Fruit fly (Drosophila melanogaster): ENCODE results near the gene E2f1.

DNA sequence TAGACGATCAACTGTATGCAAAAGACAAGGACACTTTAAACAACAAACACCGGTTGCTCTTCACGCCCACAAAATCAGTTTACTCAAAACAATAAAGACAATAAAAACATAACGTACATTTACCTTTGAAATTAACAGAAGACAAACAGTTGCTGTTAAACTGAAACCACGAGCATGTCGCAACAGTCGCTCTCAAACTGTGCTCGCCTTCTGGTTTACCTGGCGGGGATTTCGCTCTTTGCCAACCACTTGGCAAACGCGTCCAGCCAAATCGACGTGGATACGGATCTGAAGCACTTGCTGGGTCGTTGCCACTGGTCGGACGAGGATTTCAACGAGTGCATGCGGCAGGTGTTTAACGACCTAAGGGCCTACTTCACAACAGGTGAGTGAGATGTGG, 4.7 kb upstream of the E2f1 start:
- TF ChIP-seq CG8478 (optimal IDR thresholded peaks at IDR 0.05) (no peak), CTCF (optimal IDR thresholded peaks at IDR 0.05) (no peak)

Measured in S2 (cell line).